Worm (Caenorhabditis elegans) whole organism, dauer: ENCODE results near the gene srt-67.

ENCODE experiments used
- unc-62 ChIP-seq: sonication (generic microtip); optimal IDR thresholded peaks from 2 replicates; lab custom pipeline; 2017; ENCODE audit warnings: missing biosample characterization, missing genetic modification reagents, missing genetic modification characterization

Gene srt-67

DNA sequence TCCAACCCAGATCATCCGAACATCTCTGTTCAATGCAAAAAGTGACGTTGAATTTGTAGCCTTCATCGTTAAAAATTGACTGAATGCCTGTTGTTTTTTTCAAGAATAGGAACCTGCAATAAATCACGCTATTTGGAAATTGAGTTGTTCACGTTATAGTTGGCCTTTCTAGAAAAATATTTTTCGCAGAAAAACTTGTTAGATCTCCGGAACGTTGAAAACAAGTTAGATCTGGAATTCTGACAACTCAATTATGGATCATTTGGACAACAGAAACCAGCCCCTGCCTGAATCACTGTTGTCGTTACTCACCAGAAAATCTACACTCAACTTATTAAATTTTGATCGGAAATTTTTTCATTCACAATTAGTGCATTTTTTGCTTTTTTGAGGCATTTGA, at the start of gene srt-67:
TSS of gene srt-67 (minus strand) at position 101 of the 400 bp plus-strand sequence.
- no peak for TF ChIP-seq unc-62

ce11 chrV:5304366-5304765, 47.1 kb upstream of the srt-67 start:
- no peak for TF ChIP-seq unc-62

- TF ChIP-seq unc-62: no peak
Measured at ce11 chrV:5303389-5303788, 46.1 kb upstream of the srt-67 start, which contains the start of gene ncx-2. TSS of gene ncx-2 (plus strand) at chrV:5303689.

- TF ChIP-seq unc-62: no peak
Measured at ce11 chrV:5301226-5301625, 44.0 kb upstream of the srt-67 start.

ce11 chrV:5297740-5298139, 40.5 kb upstream of the srt-67 start:
- no peak for TF ChIP-seq unc-62

ce11 chrV:5295940-5296339, 38.7 kb upstream of the srt-67 start:
- no peak for TF ChIP-seq unc-62

DNA sequence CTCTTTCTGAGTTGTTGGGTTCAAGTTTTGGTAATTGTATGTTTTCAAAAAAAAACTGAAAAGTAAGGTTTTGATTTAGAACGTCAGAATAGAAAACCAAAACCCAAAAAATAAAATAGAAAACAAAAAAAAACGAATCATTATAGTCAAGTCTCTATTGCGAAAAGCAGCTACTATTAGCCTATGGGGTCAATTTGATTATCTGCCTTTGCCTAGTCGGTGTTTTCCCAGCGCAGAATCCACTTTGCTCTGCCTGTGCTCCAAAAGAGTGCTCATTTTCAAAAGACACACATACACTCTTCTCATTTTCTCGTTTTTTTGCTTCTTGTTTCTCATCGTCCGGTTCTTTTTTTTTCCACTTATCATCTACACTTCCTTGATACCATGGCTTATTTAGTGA, 31.4 kb upstream of the srt-67 start:
- no peak for TF ChIP-seq unc-62

DNA sequence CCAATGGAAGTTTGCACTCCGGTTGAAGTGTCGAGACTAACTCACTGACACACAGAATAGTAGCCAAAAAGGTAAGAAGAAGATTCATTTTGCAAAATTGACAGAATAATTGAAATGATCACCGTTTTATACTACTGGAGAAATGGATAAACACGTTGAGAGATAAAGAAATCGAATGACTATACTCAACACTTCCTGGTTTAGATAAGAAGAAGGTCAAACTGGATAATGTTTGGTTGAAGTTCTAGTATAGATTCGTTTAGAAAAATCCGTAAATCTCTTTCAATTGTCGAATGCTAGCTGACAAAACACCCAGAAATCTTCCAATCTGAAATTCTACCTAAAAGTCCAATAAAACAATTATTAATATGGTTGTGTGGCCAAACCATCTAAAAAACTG, 30.0 kb upstream of the srt-67 start, which contains the start of gene Y49G5A.1:
TSS of gene Y49G5A.1 (minus strand) at position 101 of the 400 bp plus-strand sequence.
- no peak for TF ChIP-seq unc-62

ce11 chrV:5278001-5278400, 20.7 kb upstream of the srt-67 start, which contains the start of gene B0238.9:
TSS of gene B0238.9 (minus strand) at chrV:5278101.
- TF ChIP-seq unc-62: no peak

DNA sequence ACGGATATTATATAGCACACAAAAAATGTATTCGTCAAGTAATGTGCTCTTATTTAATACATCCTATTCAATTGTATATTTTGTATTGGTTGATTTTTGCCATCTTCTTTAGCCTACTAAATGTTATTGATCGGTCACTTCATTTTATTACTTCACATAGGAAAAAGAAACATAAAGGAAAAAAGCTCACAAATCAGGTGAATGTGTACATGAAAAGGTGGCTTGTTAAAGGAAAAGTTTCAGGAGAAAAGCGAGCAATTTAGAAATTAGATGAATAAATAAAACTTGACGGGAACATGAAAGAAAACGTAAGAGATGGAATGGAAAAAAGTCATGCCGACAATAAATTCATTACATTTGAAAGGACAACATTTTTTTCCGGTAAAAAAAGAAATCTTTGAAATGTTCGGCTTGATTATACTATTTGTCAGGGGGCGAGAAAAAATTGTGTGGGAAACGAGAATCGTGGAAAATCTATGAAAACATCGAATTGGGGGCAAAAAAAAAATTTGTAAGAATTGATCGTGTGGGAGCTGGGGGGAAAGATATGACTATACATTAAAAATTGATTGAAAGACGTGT, 18.3 kb upstream of the srt-67 start:
- TF ChIP-seq unc-62: no peak

ce11 chrV:5274974-5275373, 17.7 kb upstream of the srt-67 start:
- no peak for TF ChIP-seq unc-62

- no peak for TF ChIP-seq unc-62
Measured at ce11 chrV:5273770-5274169, 16.5 kb upstream of the srt-67 start, which contains the start of gene natc-2. TSS of gene natc-2 (plus strand) at chrV:5274070.

- no peak for TF ChIP-seq unc-62
Measured at ce11 chrV:5273241-5273640, 16.0 kb upstream of the srt-67 start.

ce11 chrV:5272619-5273074, 15.4 kb upstream of the srt-67 start:
- no peak for TF ChIP-seq unc-62

- no peak for TF ChIP-seq unc-62
Measured at ce11 chrV:5272034-5272433, 14.8 kb upstream of the srt-67 start.

DNA sequence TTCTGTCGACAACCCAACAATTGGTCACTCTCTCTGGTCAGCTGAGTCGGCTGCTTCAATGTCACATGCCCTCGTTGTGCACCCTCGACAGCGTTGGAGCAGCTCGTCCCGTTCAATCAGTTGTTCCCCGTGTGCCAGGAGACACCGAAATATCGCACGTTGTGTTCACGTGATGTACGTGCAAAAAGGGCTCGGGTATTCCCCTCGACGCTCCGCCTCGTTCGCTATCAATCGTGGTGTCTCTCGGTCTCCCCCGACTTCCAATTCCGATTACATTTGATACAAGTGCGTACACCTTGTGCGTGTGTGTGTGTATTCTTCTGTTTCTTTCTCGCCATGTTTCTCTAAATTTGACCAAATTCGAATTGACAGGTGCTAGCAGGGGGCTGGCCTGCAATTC, 14.2 kb upstream of the srt-67 start:
- no peak for TF ChIP-seq unc-62

- no peak for TF ChIP-seq unc-62
Measured at ce11 chrV:5269024-5269535, 11.8 kb upstream of the srt-67 start, which contains the start of gene penr-1. TSS of gene penr-1 (plus strand) at chrV:5269485.

DNA sequence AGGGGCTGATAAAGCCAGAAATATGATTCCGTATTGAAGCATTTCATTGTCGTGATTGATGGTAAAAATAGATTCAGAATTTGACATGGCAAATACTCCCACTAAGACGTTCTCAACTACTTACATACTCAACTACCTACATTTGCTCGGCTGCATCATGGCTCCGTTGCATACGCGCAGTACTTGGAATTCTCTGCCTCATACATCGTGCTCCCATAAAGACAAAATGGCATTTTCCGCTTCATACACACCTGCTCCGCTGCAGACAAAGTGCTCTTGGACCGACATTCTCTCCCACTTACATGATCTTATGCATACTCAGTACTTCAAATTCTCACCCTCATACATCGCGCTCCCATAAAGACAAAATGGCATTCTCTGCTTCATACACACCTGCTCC, 8.3 kb upstream of the srt-67 start, which contains the start of the genes srt-69 and B0238.12:
TSS of gene srt-69 (minus strand) at position 101 of the 400 bp plus-strand sequence.
TSS of gene B0238.12 (plus strand) at position 264 of the 400 bp plus-strand sequence.
- no peak for TF ChIP-seq unc-62
